Worm (Caenorhabditis elegans) whole organism, L2 larva: Measurements from ENCODE around the gene T27E9.2.
A peak's percentile ranks its signal among the peaks of the same experiment; 100 is the strongest.

ENCODE experiments used
- C34F6.9 ChIP-seq: fragments of 150-350 bp; optimal IDR thresholded peaks from 2 replicates; lab custom pipeline; 2014; ENCODE audit warnings: missing biosample characterization, missing genetic modification characterization
- F13H6.1 ChIP-seq: sonication (generic microtip); optimal IDR thresholded peaks from 2 replicates; lab custom pipeline; 2016; ENCODE audit warnings: missing genetic modification characterization, missing compliant biosample characterization
- Y55F3AM.14 ChIP-seq: fragments of 200-800 bp; sonication (Bioruptor generic); optimal IDR thresholded peaks from 2 replicates; lab custom pipeline; 2018; ENCODE audit warnings: mild to moderate bottlenecking, missing genetic modification characterization, missing compliant biosample characterization
- ZK546.5 ChIP-seq: sonication (generic microtip); optimal IDR thresholded peaks from 2 replicates; lab custom pipeline; 2017; ENCODE audit warnings: missing biosample characterization, missing genetic modification characterization
- ama-1 ChIP-seq: fragments of 150-350 bp; optimal IDR thresholded peaks from 2 replicates; lab custom pipeline; 2018; ENCODE audit warnings: inconsistent platforms
- blmp-1 ChIP-seq: sonication (generic microtip); optimal IDR thresholded peaks from 2 replicates; lab custom pipeline; 2017; ENCODE audit warnings: missing genetic modification characterization, mild to moderate bottlenecking, missing compliant biosample characterization, antibody characterized with exemption, moderate library complexity; ENCODE audit not compliant: insufficient read depth
- ceh-16 ChIP-seq: fragments of 150-350 bp; optimal IDR thresholded peaks from 2 replicates; lab custom pipeline; 2014; ENCODE audit warnings: missing biosample characterization, missing genetic modification characterization
- ceh-82 ChIP-seq: fragments of 150-350 bp; optimal IDR thresholded peaks from 2 replicates; lab custom pipeline; 2014; ENCODE audit warnings: missing biosample characterization, missing genetic modification characterization
- crh-2 ChIP-seq: sonication (generic microtip); optimal IDR thresholded peaks from 2 replicates; lab custom pipeline; 2017; ENCODE audit warnings: missing biosample characterization, missing genetic modification characterization
- dmd-4 ChIP-seq: sonication (generic microtip); optimal IDR thresholded peaks from 2 replicates; lab custom pipeline; 2017; ENCODE audit warnings: missing biosample characterization, missing genetic modification characterization
- egl-27 ChIP-seq: sonication (generic microtip); optimal IDR thresholded peaks from 3 replicates; lab custom pipeline; 2017; ENCODE audit warnings: missing biosample characterization, missing genetic modification reagents, missing genetic modification characterization
- elt-1 ChIP-seq: fragments of 150-350 bp; optimal IDR thresholded peaks from 2 replicates; lab custom pipeline; 2014; ENCODE audit warnings: missing biosample characterization, missing genetic modification characterization
- elt-3 ChIP-seq: sonication (generic microtip); optimal IDR thresholded peaks from 2 replicates; lab custom pipeline; 2017; ENCODE audit warnings: missing biosample characterization, missing genetic modification characterization
- fos-1 ChIP-seq: fragments of 150-350 bp; optimal IDR thresholded peaks from 2 replicates; lab custom pipeline; 2014; ENCODE audit warnings: missing biosample characterization, missing genetic modification characterization
- gmeb-1 ChIP-seq: fragments of 150-350 bp; optimal IDR thresholded peaks from 2 replicates; lab custom pipeline; 2014; ENCODE audit warnings: missing biosample characterization, missing genetic modification characterization
- lin-11 ChIP-seq: fragments of 150-350 bp; sonication (generic microtip); optimal IDR thresholded peaks from 2 replicates; lab custom pipeline; 2014; ENCODE audit warnings: missing biosample characterization, missing genetic modification characterization, inconsistent platforms, mixed read lengths
- lin-13 ChIP-seq: fragments of 150-350 bp; optimal IDR thresholded peaks from 2 replicates; lab custom pipeline; 2014; ENCODE audit warnings: missing biosample characterization, missing genetic modification reagents, missing genetic modification characterization
- lin-39 ChIP-seq: fragments of 150-350 bp; optimal IDR thresholded peaks from 2 replicates; lab custom pipeline; 2014; ENCODE audit warnings: missing biosample characterization, missing genetic modification reagents, missing genetic modification characterization
- lsy-2 ChIP-seq, 2 experiments: fragments of 150-350 bp in 1 of 2; sonication (generic microtip) in 1 of 2; optimal IDR thresholded peaks; 2 replicates each; lab custom pipeline; 2014 to 2017; ENCODE audit warnings: missing biosample characterization in 2 of 2, missing genetic modification characterization in 2 of 2
- mab-5 ChIP-seq: fragments of 150-350 bp; optimal IDR thresholded peaks from 2 replicates; lab custom pipeline; 2014; ENCODE audit warnings: missing biosample characterization, missing genetic modification characterization
- mdl-1 ChIP-seq, 2 experiments: fragments of 150-350 bp in 1 of 2; sonication (generic microtip) in 1 of 2; optimal IDR thresholded peaks; 2 replicates each; lab custom pipeline; 2017; ENCODE audit warnings: missing biosample characterization in 2 of 2, missing genetic modification characterization in 2 of 2
- nhr-11 ChIP-seq: fragments of 150-350 bp; optimal IDR thresholded peaks from 2 replicates; lab custom pipeline; 2014; ENCODE audit warnings: missing biosample characterization, missing genetic modification characterization
- nhr-129 ChIP-seq: fragments of 150-350 bp; optimal IDR thresholded peaks from 2 replicates; lab custom pipeline; 2014; ENCODE audit warnings: missing biosample characterization, missing genetic modification characterization
- nhr-21 ChIP-seq: fragments of 150-350 bp; optimal IDR thresholded peaks from 2 replicates; lab custom pipeline; 2014; ENCODE audit warnings: missing biosample characterization, missing genetic modification characterization
- nhr-23 ChIP-seq: fragments of 150-350 bp; optimal IDR thresholded peaks from 2 replicates; lab custom pipeline; 2014; ENCODE audit warnings: missing biosample characterization, missing genetic modification reagents, missing genetic modification characterization
- nhr-25 ChIP-seq: fragments of 150-350 bp; sonication (generic microtip); optimal IDR thresholded peaks from 3 replicates; lab custom pipeline; 2014; ENCODE audit warnings: missing biosample characterization, missing genetic modification characterization
- nhr-6 ChIP-seq: fragments of 150-350 bp; optimal IDR thresholded peaks from 2 replicates; lab custom pipeline; 2014; ENCODE audit warnings: missing biosample characterization, missing genetic modification characterization
- peb-1 ChIP-seq: fragments of 150-350 bp; optimal IDR thresholded peaks from 2 replicates; lab custom pipeline; 2014; ENCODE audit warnings: missing biosample characterization, missing genetic modification characterization
- sem-4 ChIP-seq: fragments of 150-350 bp; optimal IDR thresholded peaks from 2 replicates; lab custom pipeline; 2014; ENCODE audit warnings: missing biosample characterization, missing genetic modification reagents, missing genetic modification characterization
- skn-1 ChIP-seq: sonication (generic microtip); optimal IDR thresholded peaks from 2 replicates; lab custom pipeline; 2017; ENCODE audit warnings: missing biosample characterization, missing genetic modification characterization
- sma-9 ChIP-seq, 2 experiments: fragments of 150-350 bp in 1 of 2; sonication (generic microtip) in 1 of 2; optimal IDR thresholded peaks; 2 replicates each; lab custom pipeline; 2014 to 2016; ENCODE audit warnings: missing genetic modification characterization in 2 of 2, mild to moderate bottlenecking in 1 of 2, missing biosample characterization in 1 of 2, missing compliant biosample characterization in 1 of 2, missing genetic modification reagents in 1 of 2, moderate library complexity in 1 of 2
- snpc-4 ChIP-seq: fragments of 150-350 bp; optimal IDR thresholded peaks from 2 replicates; lab custom pipeline; 2014; ENCODE audit warnings: missing biosample characterization, missing genetic modification characterization
- unc-39 ChIP-seq: fragments of 150-350 bp; optimal IDR thresholded peaks from 2 replicates; lab custom pipeline; 2014; ENCODE audit warnings: missing biosample characterization, missing genetic modification characterization
- unc-55 ChIP-seq: fragments of 150-350 bp; sonication (generic microtip); optimal IDR thresholded peaks from 3 replicates; lab custom pipeline; 2014; ENCODE audit warnings: missing biosample characterization, missing genetic modification reagents, missing genetic modification characterization
- unc-62 ChIP-seq: fragments of 150-350 bp; optimal IDR thresholded peaks from 2 replicates; lab custom pipeline; 2014; ENCODE audit warnings: missing biosample characterization, missing genetic modification reagents, missing genetic modification characterization
- zag-1 ChIP-seq: fragments of 150-350 bp; optimal IDR thresholded peaks from 2 replicates; lab custom pipeline; 2014; ENCODE audit warnings: missing biosample characterization, missing genetic modification characterization
- ztf-1 ChIP-seq: fragments of 200-800 bp; sonication (Bioruptor generic); conservative IDR thresholded peaks from 2 replicates; pipeline ENCODE4 v1.3.6; 2022; ENCODE audit warnings: missing genetic modification characterization, missing compliant biosample characterization
- ztf-11 ChIP-seq: sonication (generic microtip); optimal IDR thresholded peaks from 2 replicates; lab custom pipeline; 2017; ENCODE audit warnings: missing biosample characterization, missing genetic modification characterization
- ztf-4 ChIP-seq: fragments of 150-350 bp; optimal IDR thresholded peaks from 2 replicates; lab custom pipeline; 2014; ENCODE audit warnings: missing biosample characterization, missing genetic modification characterization

Gene T27E9.2

DNA sequence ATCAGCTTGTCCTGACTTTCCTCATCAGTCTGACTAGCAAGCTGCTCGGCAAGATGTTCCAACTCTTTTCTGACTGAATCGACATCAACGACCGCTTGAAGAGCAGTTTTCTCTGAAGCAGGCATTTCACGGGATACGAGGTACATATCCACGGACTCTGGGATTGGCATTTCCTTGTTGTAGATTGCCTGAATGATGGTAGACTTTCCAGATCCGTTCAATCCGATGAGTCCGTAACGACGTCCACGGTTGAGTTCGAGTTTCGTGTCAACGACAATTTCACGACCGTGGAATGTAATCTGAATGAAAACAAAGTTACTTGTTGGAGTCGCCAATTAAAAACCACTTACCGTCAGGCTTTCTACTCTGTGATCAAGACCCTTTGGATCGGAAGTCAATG is 849 bp downstream of the T27E9.2 start:
- TF ChIP-seq Y55F3AM.14 (GFP tag; lab: Kevin White, UChicago) (no peak), F13H6.1 (tag; lab: Kevin White, UChicago) (no peak), nhr-11 (no peak), ztf-11 (no peak), skn-1 (tag; lab: Kevin White, UChicago) (no peak), gmeb-1 (tag; lab: Kevin White, UChicago) (no peak), fos-1 (tag; lab: Kevin White, UChicago) (no peak), unc-39 (no peak), blmp-1 (tag; lab: Kevin White, UChicago) (no peak), nhr-25 (no peak), crh-2 (tag; lab: Kevin White, UChicago) (no peak), unc-55 (no peak), elt-3 (tag; lab: Kevin White, UChicago) (no peak), lin-39 (tag; lab: Kevin White, UChicago) (no peak), egl-27 (tag; lab: Kevin White, UChicago) (no peak), nhr-21 (tag; lab: Kevin White, UChicago) (no peak), mdl-1 (tag; optimal IDR thresholded peaks at IDR 0.05; lab: Kevin White, UChicago) (no peak), ceh-16 (tag; lab: Kevin White, UChicago) (no peak), ztf-4 (tag; lab: Kevin White, UChicago) (no peak)

DNA sequence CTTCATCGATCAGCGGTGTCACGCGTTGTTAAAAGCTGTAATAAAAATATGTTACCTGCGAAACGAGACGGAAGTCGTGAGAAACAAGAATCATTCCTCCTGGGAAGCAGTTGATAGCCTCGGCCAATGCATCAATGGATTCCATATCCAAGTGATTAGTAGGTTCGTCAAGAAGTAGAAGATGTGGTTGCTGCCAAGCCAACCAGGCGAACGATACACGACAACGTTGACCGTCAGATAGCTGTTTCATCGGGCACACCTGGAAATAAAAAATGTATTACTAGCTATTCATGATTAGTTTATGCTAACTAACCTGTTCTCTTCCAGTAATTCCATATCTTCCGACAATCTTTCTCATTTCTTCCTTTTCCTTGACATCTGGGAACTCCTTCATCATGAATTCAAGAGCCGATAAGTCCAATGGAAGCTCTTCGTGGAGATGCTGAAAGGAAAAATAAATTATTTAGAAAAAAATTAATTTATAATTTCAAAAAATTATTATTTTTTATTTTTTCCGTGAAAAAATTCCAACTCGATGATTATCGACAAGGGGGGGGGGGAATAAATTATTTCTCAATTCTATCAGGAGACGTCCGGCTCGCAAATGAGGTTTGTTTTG is 3.3 kb downstream of the T27E9.2 start, which contains the start of gene tag-164:
Gene tag-164 (plus strand): TSS at position 569 of the 619 bp plus-strand sequence.
- TF ChIP-seq ZK546.5 (tag; lab: Kevin White, UChicago) = no peak
- no peak for TF ChIP-seq nhr-11
- no peak for TF ChIP-seq nhr-129
- no peak for TF ChIP-seq dmd-4 (tag; lab: Kevin White, UChicago)
- TF ChIP-seq sma-9 (GFP tag; optimal IDR thresholded peaks at IDR 0.05; lab: Kevin White, UChicago) = no peak
- TF ChIP-seq sma-9 (tag; optimal IDR thresholded peaks at IDR 0.05; lab: Kevin White, UChicago) = no peak
- no peak for TF ChIP-seq mdl-1 (tag; optimal IDR thresholded peaks at IDR 0.05; lab: Kevin White, UChicago)
- no peak for TF ChIP-seq lin-11 (tag; lab: Kevin White, UChicago)
- TF ChIP-seq unc-55 = no peak
- TF ChIP-seq snpc-4 = no peak
- no peak for TF ChIP-seq crh-2 (tag; lab: Kevin White, UChicago)
- no peak for TF ChIP-seq gmeb-1 (tag; lab: Kevin White, UChicago)
- no peak for TF ChIP-seq ztf-11
- TF ChIP-seq blmp-1 (tag; lab: Kevin White, UChicago) = no peak
- TF ChIP-seq egl-27 (tag; lab: Kevin White, UChicago) = no peak
- TF ChIP-seq ceh-82 = no peak
- no peak for TF ChIP-seq unc-62 (GFP tag; lab: Kevin White, UChicago)
- no peak for TF ChIP-seq unc-39
- no peak for TF ChIP-seq lin-39 (tag; lab: Kevin White, UChicago)
- TF ChIP-seq ceh-16 (tag; lab: Kevin White, UChicago) = no peak
- no peak for TF ChIP-seq Y55F3AM.14 (GFP tag; lab: Kevin White, UChicago)

DNA sequence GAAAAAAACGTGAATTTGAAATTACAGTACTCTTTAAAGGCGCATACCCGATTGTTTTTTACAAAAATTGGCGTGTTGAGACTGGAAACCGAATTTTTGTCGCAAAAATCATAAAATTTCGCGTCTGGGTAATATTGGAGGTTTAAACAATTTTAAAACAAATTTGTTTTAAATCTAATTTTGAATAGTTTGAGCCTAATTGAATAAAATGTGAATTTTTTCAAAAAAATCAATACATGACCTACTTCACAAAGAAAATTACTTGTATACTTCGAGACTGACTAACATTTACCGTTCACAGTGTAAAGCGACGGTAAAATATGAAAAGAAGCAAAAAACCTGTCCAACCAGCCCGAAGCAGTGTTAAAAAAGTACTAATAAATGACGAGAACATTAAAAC is 5.1 kb downstream of the T27E9.2 start:
- TF ChIP-seq ama-1 (lab: Kevin White, UChicago) (peak; percentile 1), nhr-6 (tag; lab: Kevin White, UChicago) (no peak), unc-62 (GFP tag; lab: Kevin White, UChicago) (no peak), lsy-2 (tag; optimal IDR thresholded peaks at IDR 0.05; lab: Kevin White, UChicago) (no peak), nhr-23 (tag; lab: Kevin White, UChicago) (no peak), Y55F3AM.14 (GFP tag; lab: Kevin White, UChicago) (no peak)

DNA sequence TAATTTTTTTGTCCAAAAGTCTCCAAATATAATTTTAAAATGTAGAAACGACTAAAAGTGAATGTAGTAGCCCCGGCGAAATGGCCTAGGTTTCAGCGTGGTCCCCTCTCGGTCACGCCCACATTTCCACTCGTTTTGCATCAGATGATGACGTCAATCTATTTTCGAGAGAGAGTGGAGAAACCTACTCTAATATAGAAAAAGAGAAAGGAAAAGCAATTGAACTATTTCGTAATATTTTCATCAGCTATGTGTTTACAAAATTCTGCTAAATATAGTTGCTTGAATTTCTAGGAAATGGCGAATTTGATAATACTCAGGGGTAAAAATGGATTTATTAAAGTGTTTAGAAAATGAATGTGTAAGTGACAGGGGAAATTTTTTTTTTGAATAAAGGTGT is 6.6 kb downstream of the T27E9.2 start:
- TF ChIP-seq lsy-2 (tag; optimal IDR thresholded peaks at IDR 0.05; lab: Kevin White, UChicago) = peak in 1 of 2 experiments; percentile 64
- peak; percentile 12 for TF ChIP-seq sma-9 (GFP tag; optimal IDR thresholded peaks at IDR 0.05; lab: Kevin White, UChicago)
- no peak for TF ChIP-seq sma-9 (tag; optimal IDR thresholded peaks at IDR 0.05; lab: Kevin White, UChicago)
- no peak for TF ChIP-seq dmd-4 (tag; lab: Kevin White, UChicago)
- peak; percentile 66 for TF ChIP-seq crh-2 (tag; lab: Kevin White, UChicago)
- no peak for TF ChIP-seq unc-39
- TF ChIP-seq peb-1 (tag; lab: Kevin White, UChicago) = no peak
- no peak for TF ChIP-seq ama-1 (lab: Kevin White, UChicago)
- TF ChIP-seq unc-55 = peak; percentile 92
- TF ChIP-seq nhr-11 = no peak
- TF ChIP-seq sem-4 (tag; lab: Kevin White, UChicago) = no peak
- no peak for TF ChIP-seq blmp-1 (tag; lab: Kevin White, UChicago)
- TF ChIP-seq ceh-16 (tag; lab: Kevin White, UChicago) = no peak
- no peak for TF ChIP-seq ceh-82
- peak; percentile 1 for TF ChIP-seq zag-1
- no peak for TF ChIP-seq mab-5
- TF ChIP-seq elt-1 = no peak
- TF ChIP-seq unc-62 (GFP tag; lab: Kevin White, UChicago) = no peak
- TF ChIP-seq skn-1 (tag; lab: Kevin White, UChicago) = no peak
- no peak for TF ChIP-seq lin-11 (tag; lab: Kevin White, UChicago)
- peak; percentile 73 for TF ChIP-seq C34F6.9 (tag; lab: Kevin White, UChicago)
- TF ChIP-seq nhr-129 = peak; percentile 73
- peak; percentile 53 for TF ChIP-seq lin-13 (GFP tag; lab: Kevin White, UChicago)
- TF ChIP-seq ztf-1 (GFP tag; lab: Robert Waterston, UW) = no peak
- TF ChIP-seq, all 48 proteins: peak for 8
